Fruit fly (Drosophila melanogaster): ENCODE results near the gene CG6254.

The CG6254 gene

DNA sequence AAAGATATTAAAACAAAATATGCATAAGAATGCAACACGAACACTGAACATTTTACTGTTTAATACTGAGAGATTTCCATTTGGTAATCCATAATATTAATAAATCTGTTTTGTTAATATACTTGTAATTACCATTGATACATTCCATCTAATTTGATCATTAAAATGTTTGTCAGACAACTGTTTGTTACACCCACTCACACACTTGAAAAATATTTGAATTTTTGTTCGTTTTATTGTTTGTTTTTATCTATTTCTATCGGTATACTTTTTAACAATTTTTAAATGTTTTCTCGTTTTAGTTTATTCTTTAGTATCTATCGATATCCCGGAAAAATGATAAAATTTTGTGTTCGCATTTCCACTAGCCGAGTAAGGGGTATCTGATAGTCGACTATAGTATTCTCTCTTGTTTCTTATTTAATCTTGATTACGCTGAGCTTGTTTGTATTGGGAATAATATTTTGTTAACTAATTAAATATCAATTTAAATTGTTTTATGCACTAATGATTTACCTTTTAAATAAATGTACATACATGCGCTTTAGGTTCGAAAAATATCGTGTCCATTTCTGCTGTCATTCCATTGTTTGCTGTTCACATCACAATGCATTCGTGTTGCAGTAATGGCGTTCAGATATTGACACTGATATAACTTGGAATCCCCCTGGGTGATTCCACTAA lies 9.2 kb downstream of the CG6254 start, which contains the start of gene CG34303:
TSS of gene CG34303 (minus strand) at position 51 of the 684 bp plus-strand sequence.
- TF ChIP-seq CG7045 (GFP tag; optimal IDR thresholded peaks at IDR 0.05) (no peak), Crg-1 (GFP tag; optimal IDR thresholded peaks at IDR 0.05) (no peak), CG12768 (GFP tag; optimal IDR thresholded peaks at IDR 0.05) (no peak)

DNA sequence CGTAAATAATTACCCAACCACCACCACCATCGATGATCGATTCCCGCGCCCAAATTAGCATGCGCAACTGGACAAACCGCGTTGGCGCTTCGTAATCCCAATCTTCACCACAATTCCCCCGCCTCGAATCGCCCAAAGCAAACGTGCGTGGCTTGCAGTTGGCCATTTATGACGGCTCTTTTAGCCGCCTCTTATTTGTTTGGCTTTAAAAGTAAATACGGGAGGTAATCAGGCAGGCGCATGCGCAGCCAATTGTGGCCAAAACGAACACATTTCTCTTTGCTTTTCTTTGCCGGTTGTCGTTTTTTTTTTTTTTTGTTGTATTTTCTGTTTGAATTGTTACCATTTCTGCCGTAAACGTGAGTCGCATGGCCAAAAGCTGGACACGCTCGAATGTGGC lies 10.6 kb downstream of the CG6254 start:
- TF ChIP-seq tj (GFP tag; optimal IDR thresholded peaks at IDR 0.05): no peak
- TF ChIP-seq cic (GFP tag; optimal IDR thresholded peaks at IDR 0.05): no peak
- no peak for TF ChIP-seq CG7101 (tag; optimal IDR thresholded peaks at IDR 0.05)
- no peak for TF ChIP-seq Mnt (GFP tag; optimal IDR thresholded peaks at IDR 0.05)
- TF ChIP-seq bab1 (GFP tag; optimal IDR thresholded peaks at IDR 0.05): no peak
- no peak for TF ChIP-seq CG7045 (GFP tag; optimal IDR thresholded peaks at IDR 0.05)
- TF ChIP-seq ovo (GFP tag; optimal IDR thresholded peaks at IDR 0.05): no peak
- TF ChIP-seq cnc (optimal IDR thresholded peaks at IDR 0.05): no peak
- TF ChIP-seq CG12768 (GFP tag; optimal IDR thresholded peaks at IDR 0.05): no peak
- TF ChIP-seq CG33017 (tag; optimal IDR thresholded peaks at IDR 0.05): no peak
- TF ChIP-seq Clk (GFP tag; optimal IDR thresholded peaks at IDR 0.05): no peak
- no peak for TF ChIP-seq Hr96 (GFP tag; optimal IDR thresholded peaks at IDR 0.05)
- no peak for TF ChIP-seq CG14711 (tag; optimal IDR thresholded peaks at IDR 0.05)
- no peak for TF ChIP-seq Crg-1 (GFP tag; optimal IDR thresholded peaks at IDR 0.05)
- no peak for TF ChIP-seq kay (GFP tag; ENCODE audit: borderline replicate concordance)
- TF ChIP-seq toe (GFP tag; optimal IDR thresholded peaks at IDR 0.05): no peak

dm6 chr3R:10149667-10150398 lies 11.3 kb downstream of the CG6254 start:
- no peak for TF ChIP-seq bab1 (GFP tag; optimal IDR thresholded peaks at IDR 0.05)
- no peak for TF ChIP-seq toe (GFP tag; optimal IDR thresholded peaks at IDR 0.05)
- TF ChIP-seq cic (GFP tag; optimal IDR thresholded peaks at IDR 0.05): no peak
- no peak for TF ChIP-seq cnc (optimal IDR thresholded peaks at IDR 0.05)
- no peak for TF ChIP-seq Mnt (GFP tag; optimal IDR thresholded peaks at IDR 0.05)
- no peak for TF ChIP-seq CG33017 (tag; optimal IDR thresholded peaks at IDR 0.05)
- no peak for TF ChIP-seq CG1620 (GFP tag; optimal IDR thresholded peaks at IDR 0.05)
- TF ChIP-seq Hr96 (GFP tag; optimal IDR thresholded peaks at IDR 0.05): no peak
- TF ChIP-seq CG14711 (tag; optimal IDR thresholded peaks at IDR 0.05): no peak
- no peak for TF ChIP-seq CG5204 (GFP tag; optimal IDR thresholded peaks at IDR 0.05)
- no peak for TF ChIP-seq ovo (GFP tag; optimal IDR thresholded peaks at IDR 0.05)
- TF ChIP-seq Crg-1 (GFP tag; optimal IDR thresholded peaks at IDR 0.05): no peak
- TF ChIP-seq CG7045 (GFP tag; optimal IDR thresholded peaks at IDR 0.05): no peak
- no peak for TF ChIP-seq kay (GFP tag; ENCODE audit: borderline replicate concordance)
- no peak for TF ChIP-seq CG11617 (GFP tag; optimal IDR thresholded peaks at IDR 0.05)
- TF ChIP-seq Clk (GFP tag; optimal IDR thresholded peaks at IDR 0.05): no peak
- TF ChIP-seq CG7101 (tag; optimal IDR thresholded peaks at IDR 0.05): no peak

- TF ChIP-seq kay (GFP tag; ENCODE audit: borderline replicate concordance) (peak; percentile 57), CG14711 (tag; optimal IDR thresholded peaks at IDR 0.05) (no peak), CG12768 (GFP tag; optimal IDR thresholded peaks at IDR 0.05) (no peak)
Measured at dm6 chr3R:10148376-10148887, 12.7 kb downstream of the CG6254 start.

dm6 chr3R:10147176-10147575 lies 14.0 kb downstream of the CG6254 start:
- TF ChIP-seq CG5204 (GFP tag; optimal IDR thresholded peaks at IDR 0.05): no peak
- no peak for TF ChIP-seq cic (GFP tag; optimal IDR thresholded peaks at IDR 0.05)
- TF ChIP-seq CG1620 (GFP tag; optimal IDR thresholded peaks at IDR 0.05): no peak

- TF ChIP-seq kay (GFP tag; ENCODE audit: borderline replicate concordance): peak; percentile 98
- TF ChIP-seq CG33017 (tag; optimal IDR thresholded peaks at IDR 0.05): peak; percentile 49
- TF ChIP-seq CG7101 (tag; optimal IDR thresholded peaks at IDR 0.05): peak; percentile 29
- peak; percentile 57 for TF ChIP-seq ovo (GFP tag; optimal IDR thresholded peaks at IDR 0.05)
- peak; percentile 70 for TF ChIP-seq cic (GFP tag; optimal IDR thresholded peaks at IDR 0.05)
- TF ChIP-seq Hr96 (GFP tag; optimal IDR thresholded peaks at IDR 0.05): peak; percentile 31
- no peak for TF ChIP-seq cnc (optimal IDR thresholded peaks at IDR 0.05)
- TF ChIP-seq tj (GFP tag; optimal IDR thresholded peaks at IDR 0.05): no peak
- TF ChIP-seq CG5204 (GFP tag; optimal IDR thresholded peaks at IDR 0.05): peak; percentile 48
- TF ChIP-seq CG12768 (GFP tag; optimal IDR thresholded peaks at IDR 0.05): no peak
- TF ChIP-seq bab1 (GFP tag; optimal IDR thresholded peaks at IDR 0.05): peak; percentile 62
- no peak for TF ChIP-seq Clk (GFP tag; optimal IDR thresholded peaks at IDR 0.05)
- TF ChIP-seq Mnt (GFP tag; optimal IDR thresholded peaks at IDR 0.05): peak; percentile 67
- peak; percentile 8 for TF ChIP-seq pad (GFP tag; optimal IDR thresholded peaks at IDR 0.05)
- TF ChIP-seq CG1620 (GFP tag; optimal IDR thresholded peaks at IDR 0.05): peak; percentile 44
- TF ChIP-seq CG14711 (tag; optimal IDR thresholded peaks at IDR 0.05): peak; percentile 42
- peak; percentile 64 for TF ChIP-seq CG11617 (GFP tag; optimal IDR thresholded peaks at IDR 0.05)
- TF ChIP-seq toe (GFP tag; optimal IDR thresholded peaks at IDR 0.05): peak; percentile 71
- TF ChIP-seq CG7045 (GFP tag; optimal IDR thresholded peaks at IDR 0.05): no peak
- TF ChIP-seq Crg-1 (GFP tag; optimal IDR thresholded peaks at IDR 0.05): peak; percentile 51
Measured at dm6 chr3R:10144103-10144998, 16.8 kb downstream of the CG6254 start, which contains the start of the genes TAF1B and Invadolysin. TSS of gene TAF1B (minus strand) at chr3R:10144184. TSS of gene Invadolysin (plus strand) at chr3R:10144668.

Measured in whole organism, adult.